Fruit fly (Drosophila melanogaster): ENCODE data around the gene CG43052.

The CG43052 gene

dm6 chr2L:14361736-14362180 is 9.9 kb downstream of the CG43052 start, which contains the start of gene spel1:
TSS of gene spel1 (plus strand) at chr2L:14362069.
- TF ChIP-seq fkh (GFP tag; optimal IDR thresholded peaks at IDR 0.05) (no peak), spab (GFP tag; optimal IDR thresholded peaks at IDR 0.05) (peak; percentile 37), Lpt (GFP tag; optimal IDR thresholded peaks at IDR 0.05) (peak; percentile 58), CG34406 (GFP tag; optimal IDR thresholded peaks at IDR 0.05) (peak; percentile 79), CG8632 (GFP tag; optimal IDR thresholded peaks at IDR 0.05) (peak; percentile 72), acj6 (GFP tag; optimal IDR thresholded peaks at IDR 0.05) (peak; percentile 66), CG15336 (GFP tag; IDR thresholded peaks at IDR 0.05) (peak; percentile 80), CG8319 (GFP tag; optimal IDR thresholded peaks at IDR 0.05) (no peak), fd85E (GFP tag; optimal IDR thresholded peaks at IDR 0.05) (no peak), achi (GFP tag; optimal IDR thresholded peaks at IDR 0.05) (peak; percentile 67), Met (GFP tag; optimal IDR thresholded peaks at IDR 0.05) (peak; percentile 63), esn (GFP tag; optimal IDR thresholded peaks at IDR 0.05) (peak; percentile 74), CG4318 (GFP tag; optimal IDR thresholded peaks at IDR 0.05) (peak; percentile 40), topi (GFP tag; optimal IDR thresholded peaks at IDR 0.05) (peak; percentile 32), salr (GFP tag; optimal IDR thresholded peaks at IDR 0.05) (peak in 1 of 2 experiments; percentile 53), Gug (GFP tag; IDR thresholded peaks at IDR 0.05) (peak; percentile 78), pdm3 (GFP tag; optimal IDR thresholded peaks at IDR 0.05) (peak; percentile 49), CG16779 (tag; optimal IDR thresholded peaks at IDR 0.05) (peak; percentile 21), Smox (GFP tag; optimal IDR thresholded peaks at IDR 0.05) (peak; percentile 38), Sox102F (GFP tag; optimal IDR thresholded peaks at IDR 0.05) (peak; percentile 26), CG1621 (tag; optimal IDR thresholded peaks at IDR 0.05) (no peak), Hr4 (GFP tag; optimal IDR thresholded peaks at IDR 0.05) (peak; percentile 54), Sox15 (GFP tag; optimal IDR thresholded peaks at IDR 0.05) (peak; percentile 30), Hr38 (GFP tag; optimal IDR thresholded peaks at IDR 0.05) (no peak), CG6808 (GFP tag; optimal IDR thresholded peaks at IDR 0.05) (peak; percentile 48), Eip78C (GFP tag) (peak; percentile 85), CG10631 (GFP tag; optimal IDR thresholded peaks at IDR 0.05) (peak; percentile 78), CG8119 (GFP tag; IDR thresholded peaks at IDR 0.05) (peak; percentile 84), dsx (GFP tag; optimal IDR thresholded peaks at IDR 0.05; ENCODE audit: poor library complexity, severe bottlenecking) (peak; percentile 70), Hr39 (GFP tag; optimal IDR thresholded peaks at IDR 0.05) (peak; percentile 21), lz (GFP tag; optimal IDR thresholded peaks at IDR 0.05) (peak; percentile 40), CG10669 (GFP tag; optimal IDR thresholded peaks at IDR 0.05) (peak; percentile 57), fd59A (GFP tag; optimal IDR thresholded peaks at IDR 0.05) (no peak), vri (GFP tag; optimal IDR thresholded peaks at IDR 0.05) (no peak), CG32006 (GFP tag; optimal IDR thresholded peaks at IDR 0.05) (peak; percentile 73), Sox14 (GFP tag; optimal IDR thresholded peaks at IDR 0.05) (peak; percentile 15), CG31627 (GFP tag; optimal IDR thresholded peaks at IDR 0.05) (peak; percentile 39), cyc (GFP tag; optimal IDR thresholded peaks at IDR 0.05) (peak; percentile 59), Eip93F (GFP tag; optimal IDR thresholded peaks at IDR 0.05) (peak; percentile 3), Eip75B (GFP tag; optimal IDR thresholded peaks at IDR 0.05) (no peak), eg (GFP tag; IDR thresholded peaks at IDR 0.05) (peak; percentile 86), CG6792 (GFP tag; optimal IDR thresholded peaks at IDR 0.05) (peak; percentile 51), dac (GFP tag; optimal IDR thresholded peaks at IDR 0.05) (no peak), CG3919 (GFP tag; optimal IDR thresholded peaks at IDR 0.05) (peak; percentile 62), CG6163 (GFP tag; IDR thresholded peaks at IDR 0.05) (peak; percentile 72), CG3032 (tag; optimal IDR thresholded peaks at IDR 0.05) (peak; percentile 76), Ets21C (GFP tag; optimal IDR thresholded peaks at IDR 0.05) (no peak), CG6276 (GFP tag; optimal IDR thresholded peaks at IDR 0.05) (peak; percentile 68), CG9139 (GFP tag; optimal IDR thresholded peaks at IDR 0.05) (no peak), net (GFP tag; optimal IDR thresholded peaks at IDR 0.05) (peak; percentile 53), Blimp-1 (GFP tag; optimal IDR thresholded peaks at IDR 0.05) (no peak), ss (GFP tag; optimal IDR thresholded peaks at IDR 0.05) (peak in 1 of 2 experiments; percentile 18)
